Fruit fly (Drosophila melanogaster): ENCODE measurements around the gene CG5885.
A peak's percentile ranks its signal among the peaks of the same experiment; 100 is the strongest.

CG5885 gene

DNA sequence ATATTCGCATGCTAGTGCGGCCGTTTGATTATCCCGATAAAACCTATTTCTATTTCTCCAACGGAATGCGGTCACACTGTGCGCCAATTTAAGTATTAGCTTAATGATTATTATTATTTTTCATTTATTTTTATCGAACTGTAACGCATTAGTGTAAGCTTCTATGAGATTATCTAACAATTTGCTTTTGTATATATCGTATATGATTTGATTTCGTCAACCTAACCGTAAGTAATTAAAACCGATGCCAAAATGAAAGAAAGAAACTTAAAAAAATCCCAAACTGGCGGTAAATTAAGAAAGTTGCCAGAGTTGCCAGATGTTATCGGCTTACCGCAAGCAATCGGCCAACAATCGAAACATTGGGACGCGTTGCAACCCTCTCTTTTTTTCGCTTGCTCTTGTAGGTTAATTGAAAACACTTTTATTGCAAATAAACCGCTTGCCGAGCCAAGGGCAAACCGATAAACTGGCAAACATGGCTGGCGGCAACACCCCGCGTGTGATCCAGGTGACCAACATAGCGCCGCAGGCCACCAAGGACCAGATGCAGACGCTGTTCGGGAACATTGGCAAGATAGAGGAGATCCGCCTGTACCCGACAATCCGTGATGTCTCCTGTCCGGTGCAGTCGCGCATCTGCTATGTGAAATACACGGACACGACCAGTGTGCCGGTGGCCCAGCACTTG lies 5.4 kb downstream of the CG5885 start, which contains the start of the genes Etl1 and Srp54 (continued):
- TF ChIP-seq amos (GFP tag; IDR thresholded peaks at IDR 0.05; ENCODE audit: partially characterized antibody) (no peak), zen (tag; optimal IDR thresholded peaks at IDR 0.05) (peak; percentile 49), trh (GFP tag; optimal IDR thresholded peaks at IDR 0.05) (no peak), CG2889 (GFP tag; IDR thresholded peaks at IDR 0.05) (no peak), CG15696 (tag; optimal IDR thresholded peaks at IDR 0.05) (no peak), Asciz (GFP tag; optimal IDR thresholded peaks at IDR 0.05) (no peak), sd (tag; optimal IDR thresholded peaks at IDR 0.05) (peak; percentile 20), Ets97D (GFP tag; optimal IDR thresholded peaks at IDR 0.05) (peak; percentile 9), vnd (GFP tag; IDR thresholded peaks at IDR 0.05; ENCODE audit: partially characterized antibody) (no peak), CG9817 (tag; optimal IDR thresholded peaks at IDR 0.05) (no peak), CTCF (GFP tag; optimal IDR thresholded peaks at IDR 0.05) (peak; percentile 3), CG34376 (GFP tag; optimal IDR thresholded peaks at IDR 0.05) (no peak), ro (GFP tag; IDR thresholded peaks at IDR 0.05) (no peak), trem (tag; optimal IDR thresholded peaks at IDR 0.05) (peak; percentile 75), CG12391 (tag; optimal IDR thresholded peaks at IDR 0.05) (peak; percentile 22), CG6683 (GFP tag; optimal IDR thresholded peaks at IDR 0.05) (no peak), CG31441 (GFP tag; IDR thresholded peaks at IDR 0.05) (0 out of 2 replicates have a peak, but pooled peaks have one; percentile 20), NC2β (GFP tag; optimal IDR thresholded peaks at IDR 0.05) (no peak), sug (tag; optimal IDR thresholded peaks at IDR 0.05) (peak; percentile 9), usp (GFP tag; optimal IDR thresholded peaks at IDR 0.05) (no peak), kay (GFP tag; optimal IDR thresholded peaks at IDR 0.05) (no peak), Abd-B (GFP tag; optimal IDR thresholded peaks at IDR 0.05) (peak; percentile 27), yki (optimal IDR thresholded peaks at IDR 0.05) (no peak), ftz-f1 (GFP tag; optimal IDR thresholded peaks at IDR 0.05) (no peak), CG11504 (tag; optimal IDR thresholded peaks at IDR 0.05) (peak; percentile 11), CG2712 (tag; optimal IDR thresholded peaks at IDR 0.05) (peak; percentile 25), seq (GFP tag; IDR thresholded peaks at IDR 0.05) (no peak), CG2120 (GFP tag; optimal IDR thresholded peaks at IDR 0.05) (peak; percentile 12), Dip3 (GFP tag; optimal IDR thresholded peaks at IDR 0.05) (no peak), CG10654 (GFP tag; optimal IDR thresholded peaks at IDR 0.05) (no peak), CG2116 (GFP tag; optimal IDR thresholded peaks at IDR 0.05) (peak; percentile 91), CG30403 (GFP tag; optimal IDR thresholded peaks at IDR 0.05) (no peak), pita (GFP tag; optimal IDR thresholded peaks at IDR 0.05) (no peak), gfzf (GFP tag; optimal IDR thresholded peaks at IDR 0.05) (peak; percentile 67), en (GFP tag; optimal IDR thresholded peaks at IDR 0.05) (no peak), CG4424 (GFP tag; optimal IDR thresholded peaks at IDR 0.05) (peak; percentile 2), bigmax (GFP tag; optimal IDR thresholded peaks at IDR 0.05) (peak; percentile 75), exex (tag; optimal IDR thresholded peaks at IDR 0.05) (peak; percentile 1), Adf1 (GFP tag; IDR thresholded peaks at IDR 0.05) (no peak), so (GFP tag; IDR thresholded peaks at IDR 0.05) (no peak), CG15514 (GFP tag; optimal IDR thresholded peaks at IDR 0.05) (peak; percentile 62), rib (GFP tag; IDR thresholded peaks at IDR 0.05) (no peak), sim (GFP tag; IDR thresholded peaks at IDR 0.05) (no peak), Neu2 (GFP tag; optimal IDR thresholded peaks at IDR 0.05; ENCODE audit: borderline replicate concordance) (no peak), Max (GFP tag; optimal IDR thresholded peaks at IDR 0.05) (peak; percentile 5), MBD-R2 (GFP tag; IDR thresholded peaks at IDR 0.05) (peak; percentile 60), Atf3 (GFP tag; optimal IDR thresholded peaks at IDR 0.05) (no peak), kah (GFP tag; optimal IDR thresholded peaks at IDR 0.05) (no peak), ac (GFP tag; optimal IDR thresholded peaks at IDR 0.05) (no peak), Sin3A (optimal IDR thresholded peaks at IDR 0.05) (peak; percentile 93), cg (GFP tag; optimal IDR thresholded peaks at IDR 0.05) (peak; percentile 9)
